Worm (Caenorhabditis elegans) whole organism, L1 larva: ENCODE data around the gene T22D1.3.

ENCODE experiments used
- F16B12.6 ChIP-seq: fragments of 150-350 bp; optimal IDR thresholded peaks from 2 replicates; lab custom pipeline; 2014; ENCODE audit warnings: missing biosample characterization, missing genetic modification characterization
- aly-2 ChIP-seq: fragments of 150-350 bp; optimal IDR thresholded peaks from 2 replicates; lab custom pipeline; 2014; ENCODE audit warnings: missing biosample characterization, missing genetic modification characterization
- ceh-8 ChIP-seq: fragments of 200-800 bp; sonication (Bioruptor generic); optimal IDR thresholded peaks from 2 replicates; lab custom pipeline; 2018; ENCODE audit warnings: mild to moderate bottlenecking, missing genetic modification characterization, moderate library complexity, missing compliant biosample characterization
- ces-1 ChIP-seq: fragments of 150-350 bp; optimal IDR thresholded peaks from 2 replicates; lab custom pipeline; 2014; ENCODE audit warnings: missing biosample characterization, missing genetic modification reagents, missing genetic modification characterization
- dpl-1 ChIP-seq, 3 experiments: fragments of 150-350 bp in 2 of 3; sonication (generic microtip) in 1 of 3; optimal IDR thresholded peaks; 2 replicates each; lab custom pipeline; 2014 to 2017; ENCODE audit warnings: missing biosample characterization in 3 of 3, missing genetic modification characterization in 3 of 3, missing genetic modification reagents in 3 of 3
- efl-1 ChIP-seq, 4 experiments: fragments of 150-350 bp; optimal IDR thresholded peaks in 3 of 4; peaks in 1 of 4; 1 replicate in 1 of 4; 2 replicates in 3 of 4; lab custom pipeline; 2014; ENCODE audit warnings: missing biosample characterization in 2 of 4, missing genetic modification characterization in 2 of 4, missing genetic modification reagents in 2 of 4
- efl-3 ChIP-seq: fragments of 200-800 bp; sonication (Bioruptor generic); optimal IDR thresholded peaks from 2 replicates; lab custom pipeline; 2018; ENCODE audit warnings: mild to moderate bottlenecking, missing genetic modification characterization, missing compliant biosample characterization
- egl-27 ChIP-seq, 2 experiments: fragments of 150-350 bp in 1 of 2; sonication (generic microtip); optimal IDR thresholded peaks; 3 replicates each; lab custom pipeline; 2017 to 2018; ENCODE audit warnings: missing biosample characterization in 2 of 2, missing genetic modification characterization in 2 of 2, missing genetic modification reagents in 2 of 2
- elt-3 ChIP-seq, 6 experiments: fragments of 150-350 bp in 1 of 6; sonication (generic microtip); optimal IDR thresholded peaks; 2 replicates each; lab custom pipeline; 2017 to 2018; ENCODE audit warnings: missing biosample characterization in 6 of 6, missing genetic modification characterization in 6 of 6, inconsistent platforms in 1 of 6
- ets-5 ChIP-seq: fragments of 200-800 bp; sonication (Bioruptor generic); IDR thresholded peaks from 2 replicates; pipeline ENCODE4 v1.3.6; 2022; ENCODE audit warnings: missing genetic modification characterization, missing compliant biosample characterization
- hlh-17 ChIP-seq: fragments of 200-800 bp; sonication (Bioruptor generic); optimal IDR thresholded peaks from 2 replicates; lab custom pipeline; 2018; ENCODE audit warnings: missing genetic modification characterization, mild to moderate bottlenecking, missing compliant biosample characterization, moderate library complexity, borderline replicate concordance
- hlh-4 ChIP-seq: sonication (generic microtip); optimal IDR thresholded peaks from 2 replicates; lab custom pipeline; 2016; ENCODE audit warnings: mild to moderate bottlenecking, missing genetic modification characterization, missing compliant biosample characterization
- irx-1 ChIP-seq: sonication (generic microtip); optimal IDR thresholded peaks from 2 replicates; lab custom pipeline; 2016; ENCODE audit warnings: missing genetic modification characterization, missing compliant biosample characterization
- isw-1 ChIP-seq: fragments of 200-800 bp; sonication (Bioruptor generic); IDR thresholded peaks from 2 replicates; pipeline ENCODE4 v1.3.6; 2022; ENCODE audit warnings: missing genetic modification characterization, missing compliant biosample characterization
- jun-1 ChIP-seq: fragments of 150-350 bp; optimal IDR thresholded peaks from 2 replicates; lab custom pipeline; 2014; ENCODE audit warnings: missing biosample characterization, missing genetic modification reagents, missing genetic modification characterization
- lin-14 ChIP-seq: fragments of 200-800 bp; sonication (Bioruptor generic); optimal IDR thresholded peaks from 2 replicates; lab custom pipeline; 2018; ENCODE audit warnings: mild to moderate bottlenecking, missing genetic modification characterization, moderate library complexity, missing compliant biosample characterization
- lin-15B ChIP-seq: fragments of 150-350 bp; sonication (generic microtip); optimal IDR thresholded peaks from 3 replicates; lab custom pipeline; 2014; ENCODE audit warnings: missing biosample characterization, missing genetic modification characterization
- lin-35 ChIP-seq, 2 experiments: fragments of 150-350 bp; optimal IDR thresholded peaks; 2 replicates each; lab custom pipeline; 2014; ENCODE audit warnings: missing biosample characterization in 2 of 2, missing genetic modification characterization in 2 of 2, missing genetic modification reagents in 2 of 2
- lsy-2 ChIP-seq, 2 experiments: fragments of 150-350 bp; optimal IDR thresholded peaks; 2 replicates each; lab custom pipeline; 2014; ENCODE audit warnings: missing biosample characterization in 2 of 2, missing genetic modification characterization in 2 of 2
- nhr-28 ChIP-seq: fragments of 150-350 bp; optimal IDR thresholded peaks from 2 replicates; lab custom pipeline; 2014; ENCODE audit warnings: missing biosample characterization, missing genetic modification characterization
- nhr-47 ChIP-seq: sonication (generic microtip); optimal IDR thresholded peaks from 2 replicates; lab custom pipeline; 2016; ENCODE audit warnings: mild to moderate bottlenecking, missing genetic modification characterization, moderate library complexity, missing compliant biosample characterization
- nhr-71 ChIP-seq: sonication (generic microtip); optimal IDR thresholded peaks from 2 replicates; lab custom pipeline; 2016; ENCODE audit warnings: mild to moderate bottlenecking, missing genetic modification characterization, moderate library complexity, missing compliant biosample characterization
- nhr-84 ChIP-seq: sonication (generic microtip); optimal IDR thresholded peaks from 2 replicates; lab custom pipeline; 2017; ENCODE audit warnings: missing biosample characterization, missing genetic modification characterization
- rnt-1 ChIP-seq: sonication (generic microtip); optimal IDR thresholded peaks from 2 replicates; lab custom pipeline; 2016; ENCODE audit warnings: mild to moderate bottlenecking, missing genetic modification characterization, moderate library complexity, missing compliant biosample characterization
- skn-1 ChIP-seq: fragments of 150-350 bp; optimal IDR thresholded peaks from 2 replicates; lab custom pipeline; 2014; ENCODE audit warnings: missing biosample characterization, missing genetic modification characterization
- snpc-4 ChIP-seq: fragments of 150-350 bp; optimal IDR thresholded peaks from 2 replicates; lab custom pipeline; 2014; ENCODE audit warnings: missing biosample characterization, missing genetic modification characterization
- snu-23 ChIP-seq: sonication (generic microtip); optimal IDR thresholded peaks from 2 replicates; lab custom pipeline; 2016; ENCODE audit warnings: missing genetic modification characterization, missing compliant biosample characterization
- tlp-1 ChIP-seq: fragments of 150-350 bp; optimal IDR thresholded peaks from 2 replicates; lab custom pipeline; 2014; ENCODE audit warnings: missing biosample characterization, missing genetic modification characterization
- unc-130 ChIP-seq: fragments of 150-350 bp; optimal IDR thresholded peaks from 2 replicates; lab custom pipeline; 2017; ENCODE audit warnings: missing biosample characterization, missing genetic modification characterization, inconsistent platforms
- unc-30 ChIP-seq: sonication (generic microtip); optimal IDR thresholded peaks from 2 replicates; lab custom pipeline; 2017; ENCODE audit warnings: missing biosample characterization, missing genetic modification characterization
- unc-98 ChIP-seq: fragments of 200-800 bp; sonication (Bioruptor generic); IDR thresholded peaks from 2 replicates; pipeline ENCODE4 v1.3.6; 2022; ENCODE audit warnings: missing genetic modification characterization, missing compliant biosample characterization
- xbp-1 ChIP-seq: sonication (generic microtip); optimal IDR thresholded peaks from 2 replicates; lab custom pipeline; 2016; ENCODE audit warnings: missing genetic modification characterization, missing compliant biosample characterization

T22D1.3 gene

DNA sequence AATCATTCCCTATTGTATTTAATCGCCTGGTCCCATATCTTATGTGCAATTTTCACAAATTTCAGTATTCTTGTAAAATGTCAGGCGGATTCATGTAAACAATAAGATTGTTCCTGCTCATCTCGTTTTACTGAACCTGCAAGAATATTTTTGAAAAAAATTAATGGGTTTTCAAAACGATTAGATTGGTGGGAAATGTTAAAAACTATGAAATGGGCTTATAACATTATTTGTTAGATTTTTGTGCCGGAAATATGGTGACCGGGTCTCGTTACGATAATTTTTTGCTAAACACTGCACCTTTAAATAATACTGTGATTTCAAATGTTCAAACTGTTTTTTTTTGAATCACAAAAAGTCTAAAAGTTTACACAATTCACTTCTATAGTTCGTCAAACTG is 7.9 kb upstream of the T22D1.3 start:
- TF ChIP-seq F16B12.6 (tag; lab: Kevin White, UChicago) (no peak), nhr-28 (tag; lab: Kevin White, UChicago) (no peak), irx-1 (tag; lab: Kevin White, UChicago) (no peak), egl-27 (tag; optimal IDR thresholded peaks at IDR 0.05; lab: Kevin White, UChicago) (no peak), unc-30 (tag; lab: Kevin White, UChicago) (no peak), elt-3 (tag; optimal IDR thresholded peaks at IDR 0.05; lab: Kevin White, UChicago) (no peak), ets-5 (GFP tag; lab: Robert Waterston, UW) (no peak), ceh-8 (GFP tag; lab: Kevin White, UChicago) (no peak), unc-130 (tag; lab: Kevin White, UChicago) (no peak), nhr-47 (no peak), lin-14 (GFP tag; lab: Kevin White, UChicago) (no peak), unc-98 (GFP tag; lab: Robert Waterston, UW) (no peak), efl-3 (no peak), hlh-17 (no peak), nhr-84 (tag; lab: Kevin White, UChicago) (no peak), hlh-4 (tag; lab: Kevin White, UChicago) (no peak), ces-1 (GFP tag; lab: Kevin White, UChicago) (no peak)

- TF ChIP-seq unc-98 (GFP tag; lab: Robert Waterston, UW) (no peak), aly-2 (peak; percentile 60)
Observed at ce11 chrIV:6905947-6906489, 7.3 kb upstream of the T22D1.3 start, which contains the start of the genes T22D1.17 and T22D1.8. Gene T22D1.17, plus strand, starts transcription at chrIV:6905997. Gene T22D1.8, minus strand, starts transcription at chrIV:6906348.

- TF ChIP-seq ceh-8 (GFP tag; lab: Kevin White, UChicago) (peak; percentile 55), jun-1 (tag; lab: Kevin White, UChicago) (no peak)
Observed at ce11 chrIV:6907487-6907886, 5.9 kb upstream of the T22D1.3 start.

DNA sequence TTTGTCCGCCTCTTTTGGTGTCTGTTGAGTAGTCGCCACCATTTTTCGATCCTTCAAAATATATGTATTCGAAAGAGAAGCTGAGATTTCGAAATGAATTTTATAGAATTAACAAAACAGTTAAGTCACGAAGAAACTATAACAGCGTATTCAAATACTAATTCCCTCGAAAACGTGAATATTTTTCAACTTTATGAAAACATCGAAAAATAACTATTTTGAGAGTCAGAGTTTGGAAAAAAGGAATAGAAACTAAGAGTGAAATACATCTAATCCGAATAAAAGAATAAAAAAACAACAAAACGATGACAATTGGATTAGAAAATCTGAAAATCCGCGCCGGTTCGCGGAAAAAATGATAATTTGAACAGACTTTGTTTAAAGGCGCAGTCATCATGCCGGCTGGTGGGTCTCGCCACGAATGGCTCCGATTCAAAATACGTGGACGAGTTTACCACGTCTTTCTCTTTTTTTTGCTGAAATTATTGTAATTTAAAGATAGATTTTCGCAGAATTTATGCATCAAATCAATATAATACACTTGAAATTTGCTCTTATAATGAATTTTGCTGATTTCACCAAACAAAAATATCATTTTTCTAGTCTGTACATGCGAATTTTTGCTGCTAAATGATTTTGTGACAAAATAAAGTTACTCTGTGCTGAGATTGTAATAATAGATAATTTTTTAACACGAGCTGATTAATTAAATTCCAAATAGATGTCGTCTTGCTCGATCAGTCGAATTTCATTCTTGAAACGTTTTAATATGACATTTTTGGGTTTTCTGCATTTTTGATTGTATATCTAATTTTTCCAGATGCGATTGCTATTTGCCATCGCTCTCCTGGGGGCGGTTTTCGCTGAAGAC is 3.2 kb upstream of the T22D1.3 start, which contains the start of the genes rpn-1 and ribo-1:
TSS of gene rpn-1 (minus strand) at position 51 of the 871 bp plus-strand sequence.
TSS of gene ribo-1 (plus strand) at position 821 of the 871 bp plus-strand sequence.
- peak; percentile 33 for TF ChIP-seq rnt-1 (tag; lab: Kevin White, UChicago)
- TF ChIP-seq snpc-4 (tag; lab: Kevin White, UChicago): no peak
- peak; percentile 15 to 61 (median 53) for TF ChIP-seq dpl-1 (GFP tag; optimal IDR thresholded peaks at IDR 0.05; lab: Kevin White, UChicago)
- peak; percentile 48 to 53 for TF ChIP-seq efl-1 (optimal IDR thresholded peaks at IDR 0.05; lab: Kevin White, UChicago)
- peak; percentile 60 to 90 for TF ChIP-seq efl-1 (GFP tag; optimal IDR thresholded peaks at IDR 0.05 in 1 of 2; lab: Kevin White, UChicago)
- TF ChIP-seq xbp-1 (tag; lab: Kevin White, UChicago): peak; percentile 45
- TF ChIP-seq skn-1 (tag; lab: Kevin White, UChicago): peak; percentile 100
- TF ChIP-seq nhr-71 (tag; lab: Kevin White, UChicago): peak; percentile 16
- TF ChIP-seq aly-2: no peak
- TF ChIP-seq ceh-8 (GFP tag; lab: Kevin White, UChicago): no peak
- TF ChIP-seq tlp-1 (tag; lab: Kevin White, UChicago): no peak
- peak; percentile 34 to 65 for TF ChIP-seq lsy-2 (tag; optimal IDR thresholded peaks at IDR 0.05; lab: Kevin White, UChicago)
- TF ChIP-seq snu-23: peak; percentile 40
- peak; percentile 55 to 68 for TF ChIP-seq lin-35 (GFP tag; optimal IDR thresholded peaks at IDR 0.05; lab: Kevin White, UChicago)
- TF ChIP-seq lin-15B (tag; lab: Kevin White, UChicago): peak; percentile 9
- no peak for TF ChIP-seq unc-98 (GFP tag; lab: Robert Waterston, UW)
- TF ChIP-seq isw-1 (GFP tag; lab: Robert Waterston, UW): peak; percentile 10; the same call in 1 of the 2 replicates
